Fruit fly (Drosophila melanogaster): Measurements from ENCODE around the gene RecQ5.

DNA sequence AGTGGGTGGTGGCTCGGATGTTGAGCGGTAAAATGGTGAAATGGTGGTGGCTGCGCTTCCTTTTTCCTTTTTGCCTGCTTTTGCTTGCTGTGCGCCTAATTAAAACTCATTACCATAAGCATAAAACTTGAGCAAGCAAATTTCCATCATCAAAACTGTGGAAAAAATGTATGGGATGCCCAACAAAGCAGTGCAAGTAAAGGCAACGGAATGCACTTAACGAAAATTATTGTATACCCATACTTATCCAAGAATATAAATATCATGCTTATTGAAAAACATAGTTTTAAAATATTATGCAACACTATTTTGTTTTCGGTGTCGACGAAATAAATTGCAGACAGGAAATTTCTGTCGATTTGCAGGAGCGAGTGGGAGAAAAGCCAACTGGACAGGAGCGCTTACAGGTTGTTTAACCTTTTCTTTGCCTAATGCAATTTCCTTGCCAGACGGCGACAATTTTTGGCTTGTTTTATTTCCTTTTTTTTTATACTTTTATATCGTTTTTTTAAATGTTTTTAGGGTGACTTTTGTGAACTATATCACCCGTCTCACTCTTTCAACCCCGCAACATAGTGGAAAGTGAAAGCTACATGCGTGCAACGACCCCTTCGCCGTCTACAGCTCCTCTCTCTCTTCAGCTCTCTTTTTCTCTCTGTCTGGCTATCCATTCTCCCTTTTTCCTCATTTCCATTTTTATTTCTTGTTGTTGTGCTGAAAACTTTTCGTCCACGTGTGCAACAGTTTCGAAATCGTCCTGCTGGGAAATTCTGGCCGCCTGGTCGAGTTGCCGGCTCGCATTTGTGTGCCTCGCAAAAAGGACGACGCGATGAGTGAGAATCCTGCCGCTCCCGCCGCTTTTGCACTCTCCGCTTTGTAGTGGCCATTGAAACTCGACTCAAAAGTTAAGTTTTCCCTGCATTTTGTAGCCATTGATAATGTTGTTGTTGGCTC lies 28.4 kb upstream of the RecQ5 start:
- no peak for TF ChIP-seq CG9437 (GFP tag; optimal IDR thresholded peaks at IDR 0.05)
- TF ChIP-seq trem (tag; optimal IDR thresholded peaks at IDR 0.05) = no peak
- TF ChIP-seq CG3065 (GFP tag; optimal IDR thresholded peaks at IDR 0.05) = no peak
- no peak for TF ChIP-seq CG7786 (GFP tag; optimal IDR thresholded peaks at IDR 0.05)
- no peak for TF ChIP-seq usp (GFP tag; optimal IDR thresholded peaks at IDR 0.05)
- TF ChIP-seq Atf6 (GFP tag; IDR thresholded peaks at IDR 0.05) = no peak
- TF ChIP-seq ttk (GFP tag; IDR thresholded peaks at IDR 0.05) = no peak
- TF ChIP-seq Ets65A (GFP tag) = peak; percentile 36
- TF ChIP-seq CG12236 (GFP tag; optimal IDR thresholded peaks at IDR 0.05) = no peak
- TF ChIP-seq sens (GFP tag) = peak; percentile 64
